Worm (Caenorhabditis elegans) whole organism, L4/young adult: ENCODE data around the gene T24H7.2.

Source experiments
- dao-5 ChIP-seq: sonication (generic microtip); optimal IDR thresholded peaks from 2 replicates; lab custom pipeline; 2016; ENCODE audit warnings: missing genotype, missing genetic modification characterization, moderate library complexity, missing compliant biosample characterization
- him-1 ChIP-seq: sonication (generic microtip); optimal IDR thresholded peaks from 2 replicates; lab custom pipeline; 2016; ENCODE audit warnings: missing genotype, missing genetic modification reagents, missing genetic modification characterization, missing compliant biosample characterization

ce11 chrII:6257220-6257877 is 10.2 kb downstream of the T24H7.2 start:
- TF ChIP-seq him-1 (tag; lab: Kevin White, UChicago) (no peak), dao-5 (tag; lab: Kevin White, UChicago) (no peak)
